Worm (Caenorhabditis elegans): ENCODE results near the gene shk-1.

ce11 chrII:9725056-9725455, 33.0 kb upstream of the shk-1 start:
- TF ChIP-seq snpc-1.3 (tag; optimal IDR thresholded peaks at IDR 0.05; ENCODE audit: insufficient read depth) (no peak), hmg-1.2 (GFP tag; IDR thresholded peaks at IDR 0.05) (no peak), Y79H2A.3 (GFP tag; conservative IDR thresholded peaks at IDR 0.05) (no peak), ztf-26 (tag; optimal IDR thresholded peaks at IDR 0.05) (no peak), efl-1 (GFP tag; optimal IDR thresholded peaks at IDR 0.05) (no peak), dpl-1 (GFP tag; optimal IDR thresholded peaks at IDR 0.05) (no peak), aptf-3 (GFP tag; IDR thresholded peaks at IDR 0.05) (no peak), lin-26 (GFP tag; IDR thresholded peaks at IDR 0.05) (no peak), ztf-25 (GFP tag; IDR thresholded peaks at IDR 0.05) (no peak), snpc-4 (GFP tag; optimal IDR thresholded peaks at IDR 0.05) (no peak), snpc-4 (tag; optimal IDR thresholded peaks at IDR 0.05) (no peak), ama-1 (optimal IDR thresholded peaks at IDR 0.05) (no peak), ama-1 (GFP tag; optimal IDR thresholded peaks at IDR 0.05) (no peak)
